Worm (Caenorhabditis elegans): ENCODE results near the gene T24E12.12.

DNA sequence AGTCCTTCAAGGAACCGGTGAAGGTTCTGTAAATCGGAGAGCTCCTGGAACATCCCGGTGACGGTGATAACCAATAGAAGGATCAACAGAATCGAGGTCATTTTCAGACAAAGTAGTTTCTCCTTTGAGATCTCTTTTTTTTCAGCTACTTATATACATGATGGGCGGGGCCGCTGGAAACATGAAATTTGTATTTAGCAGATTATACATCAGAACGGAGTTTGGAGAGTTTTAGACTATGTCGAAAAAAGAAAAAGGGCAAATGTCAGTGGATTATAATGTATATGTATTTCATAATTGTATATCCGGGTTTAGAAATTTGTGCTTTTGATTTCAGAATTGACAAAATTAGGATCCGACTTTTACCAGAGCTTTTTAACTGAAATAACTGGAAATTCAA is 44.1 kb downstream of the T24E12.12 start, which contains the start of gene ins-32:
- TF ChIP-seq dao-5 (tag; optimal IDR thresholded peaks at IDR 0.05) (no peak), him-1 (tag; optimal IDR thresholded peaks at IDR 0.05) (no peak), W03F9.2 (tag; optimal IDR thresholded peaks at IDR 0.05) (no peak)

Measured in whole organism, L4/young adult.